Fruit fly (Drosophila melanogaster) whole organism, prepupa: ENCODE results near the gene ppk24.

Experiments used
- Blimp-1 ChIP-seq: fragments of 200-800 bp; sonication (Bioruptor generic); optimal IDR thresholded peaks from 3 replicates; lab custom pipeline; 2017; ENCODE audit warnings: missing biosample characterization, missing genetic modification characterization, mild to moderate bottlenecking, moderate library complexity, missing genetic modification reagents
- CG10631 ChIP-seq: fragments of 200-800 bp; sonication (Bioruptor generic); optimal IDR thresholded peaks from 2 replicates; lab custom pipeline; 2016; ENCODE audit warnings: missing biosample characterization, missing genetic modification characterization
- CG11762 ChIP-seq: fragments of 200-800 bp; sonication (Bioruptor generic); optimal IDR thresholded peaks from 3 replicates; lab custom pipeline; 2016; ENCODE audit warnings: missing biosample characterization, missing genetic modification characterization; ENCODE audit not compliant: insufficient read depth
- CG1621 ChIP-seq: fragments of 200-800 bp; sonication (Bioruptor generic); optimal IDR thresholded peaks from 3 replicates; lab custom pipeline; 2018; ENCODE audit warnings: missing biosample characterization, mild to moderate bottlenecking, missing genetic modification characterization
- CG16779 ChIP-seq: fragments of 200-800 bp; sonication (Bioruptor generic); optimal IDR thresholded peaks from 3 replicates; lab custom pipeline; 2017; ENCODE audit warnings: missing biosample characterization, mild to moderate bottlenecking, missing genetic modification characterization
- CG3032 ChIP-seq: fragments of 200-800 bp; optimal IDR thresholded peaks from 2 replicates; lab custom pipeline; 2019; ENCODE audit warnings: missing biosample characterization, mild to moderate bottlenecking, missing genetic modification characterization, moderate library complexity
- CG34406 ChIP-seq: fragments of 200-800 bp; sonication (Bioruptor generic); optimal IDR thresholded peaks from 3 replicates; lab custom pipeline; 2016; ENCODE audit warnings: missing biosample characterization, missing genetic modification characterization
- CG6276 ChIP-seq: fragments of 200-800 bp; sonication (Bioruptor generic); optimal IDR thresholded peaks from 2 replicates; lab custom pipeline; 2017; ENCODE audit warnings: missing biosample characterization, mild to moderate bottlenecking, missing genetic modification characterization
- CG6792 ChIP-seq: fragments of 200-800 bp; sonication (Bioruptor generic); optimal IDR thresholded peaks from 3 replicates; lab custom pipeline; 2016; ENCODE audit warnings: missing biosample characterization, missing genetic modification characterization
- CG6808 ChIP-seq: fragments of 200-800 bp; sonication (Bioruptor generic); optimal IDR thresholded peaks from 3 replicates; lab custom pipeline; 2017; ENCODE audit warnings: missing biosample characterization, missing genetic modification characterization, mild to moderate bottlenecking, moderate library complexity, missing genetic modification reagents
- CG7368 ChIP-seq: fragments of 200-800 bp; sonication (Bioruptor generic); optimal IDR thresholded peaks from 3 replicates; lab custom pipeline; 2016; ENCODE audit warnings: missing biosample characterization, missing genetic modification characterization
- CG8119 ChIP-seq: fragments of 200-800 bp; sonication (Bioruptor generic); IDR thresholded peaks from 3 replicates; pipeline ENCODE4 v1.3.6; 2022; ENCODE audit warnings: missing biosample characterization, missing genetic modification characterization
- CG8319 ChIP-seq: fragments of 200-800 bp; sonication (Bioruptor generic); optimal IDR thresholded peaks from 3 replicates; lab custom pipeline; 2016; ENCODE audit warnings: missing biosample characterization, missing genetic modification characterization
- CG9139 ChIP-seq: fragments of 200-800 bp; sonication (Bioruptor generic); optimal IDR thresholded peaks from 3 replicates; lab custom pipeline; 2017; ENCODE audit warnings: missing biosample characterization, mild to moderate bottlenecking, missing genetic modification characterization
- Eip75B ChIP-seq: fragments of 200-800 bp; sonication (Bioruptor generic); optimal IDR thresholded peaks from 3 replicates; lab custom pipeline; 2016; ENCODE audit warnings: missing biosample characterization, missing genetic modification characterization
- Eip78C ChIP-seq: fragments of 200-800 bp; sonication (Bioruptor generic); peaks from one replicate; lab custom pipeline; 2016; ENCODE audit warnings: missing biosample characterization, missing genetic modification characterization
- Lpt ChIP-seq: fragments of 200-800 bp; sonication (Bioruptor generic); optimal IDR thresholded peaks from 3 replicates; lab custom pipeline; 2016; ENCODE audit warnings: missing biosample characterization, missing genetic modification characterization
- Met ChIP-seq: fragments of 200-800 bp; sonication (Bioruptor generic); optimal IDR thresholded peaks from 3 replicates; lab custom pipeline; 2016; ENCODE audit warnings: missing biosample characterization, missing genetic modification characterization
- OdsH ChIP-seq: fragments of 200-800 bp; sonication (Bioruptor generic); optimal IDR thresholded peaks from 3 replicates; lab custom pipeline; 2016; ENCODE audit warnings: missing biosample characterization, missing genetic modification characterization
- Smox ChIP-seq: fragments of 200-800 bp; sonication (Bioruptor generic); optimal IDR thresholded peaks from 3 replicates; lab custom pipeline; 2016; ENCODE audit warnings: missing biosample characterization, missing genetic modification characterization
- Sox102F ChIP-seq: fragments of 200-800 bp; sonication (Bioruptor generic); optimal IDR thresholded peaks from 2 replicates; lab custom pipeline; 2016; ENCODE audit warnings: missing biosample characterization, mild to moderate bottlenecking, missing genetic modification characterization
- Sox15 ChIP-seq: fragments of 200-800 bp; sonication (Bioruptor generic); optimal IDR thresholded peaks from 3 replicates; lab custom pipeline; 2016; ENCODE audit warnings: missing biosample characterization, missing genetic modification characterization
- achi ChIP-seq: fragments of 200-800 bp; sonication (Bioruptor generic); optimal IDR thresholded peaks from 3 replicates; lab custom pipeline; 2016; ENCODE audit warnings: missing biosample characterization, missing genetic modification characterization
- acj6 ChIP-seq: fragments of 200-800 bp; sonication (Bioruptor generic); optimal IDR thresholded peaks from 3 replicates; lab custom pipeline; 2016; ENCODE audit warnings: missing biosample characterization, missing genetic modification characterization
- cyc ChIP-seq: fragments of 200-800 bp; sonication (Bioruptor generic); optimal IDR thresholded peaks from 3 replicates; lab custom pipeline; 2016; ENCODE audit warnings: missing biosample characterization, missing genetic modification characterization
- dac ChIP-seq: fragments of 200-800 bp; sonication (Bioruptor generic); optimal IDR thresholded peaks from 2 replicates; lab custom pipeline; 2017; ENCODE audit warnings: missing biosample characterization, mild to moderate bottlenecking, missing genetic modification characterization
- dsx ChIP-seq: fragments of 200-800 bp; optimal IDR thresholded peaks from 3 replicates; lab custom pipeline; 2019; ENCODE audit warnings: missing biosample characterization, mild to moderate bottlenecking, missing genetic modification characterization, moderate library complexity; ENCODE audit not compliant: poor library complexity, severe bottlenecking
- eg ChIP-seq: fragments of 200-800 bp; sonication (Bioruptor generic); IDR thresholded peaks from 3 replicates; pipeline ENCODE4 v1.3.6; 2022; ENCODE audit warnings: missing biosample characterization, missing genetic modification characterization
- esn ChIP-seq: fragments of 200-800 bp; sonication (Bioruptor generic); optimal IDR thresholded peaks from 2 replicates; lab custom pipeline; 2016; ENCODE audit warnings: missing biosample characterization, mild to moderate bottlenecking, missing genetic modification characterization, moderate library complexity
- fd59A ChIP-seq: fragments of 200-800 bp; sonication (Bioruptor generic); optimal IDR thresholded peaks from 2 replicates; lab custom pipeline; 2017; ENCODE audit warnings: missing biosample characterization, mild to moderate bottlenecking, missing genetic modification characterization, missing genetic modification reagents
- fd85E ChIP-seq: fragments of 200-800 bp; sonication (Bioruptor generic); optimal IDR thresholded peaks from 3 replicates; lab custom pipeline; 2016; ENCODE audit warnings: missing biosample characterization, missing genetic modification characterization
- lz ChIP-seq: fragments of 200-800 bp; sonication (Bioruptor generic); optimal IDR thresholded peaks from 3 replicates; lab custom pipeline; 2016; ENCODE audit warnings: missing biosample characterization, missing genetic modification characterization
- net ChIP-seq: fragments of 200-800 bp; sonication (Bioruptor generic); optimal IDR thresholded peaks from 3 replicates; lab custom pipeline; 2016; ENCODE audit warnings: missing biosample characterization, missing genetic modification characterization
- pdm3 ChIP-seq: fragments of 200-800 bp; sonication (Bioruptor generic); optimal IDR thresholded peaks from 3 replicates; lab custom pipeline; 2016; ENCODE audit warnings: missing biosample characterization, missing genetic modification characterization
- spab ChIP-seq: fragments of 200-800 bp; sonication (Bioruptor generic); optimal IDR thresholded peaks from 2 replicates; lab custom pipeline; 2017; ENCODE audit warnings: missing biosample characterization, mild to moderate bottlenecking, missing genetic modification characterization, missing genetic modification reagents
- ss ChIP-seq, 2 experiments: fragments of 200-800 bp; sonication (Bioruptor generic); optimal IDR thresholded peaks; 2 replicates in 1 of 2; 3 replicates in 1 of 2; lab custom pipeline; 2017 to 2018; ENCODE audit warnings: mild to moderate bottlenecking in 2 of 2, missing biosample characterization in 2 of 2, missing genetic modification characterization in 2 of 2, moderate library complexity in 1 of 2
- svp ChIP-seq: fragments of 200-800 bp; sonication (Bioruptor generic); peaks from one replicate; lab custom pipeline; 2016; ENCODE audit warnings: missing biosample characterization, missing genetic modification characterization
- topi ChIP-seq: fragments of 200-800 bp; sonication (Bioruptor generic); optimal IDR thresholded peaks from 3 replicates; lab custom pipeline; 2016; ENCODE audit warnings: missing biosample characterization, missing genetic modification characterization
- vri ChIP-seq: fragments of 200-800 bp; sonication (Bioruptor generic); optimal IDR thresholded peaks from 3 replicates; lab custom pipeline; 2016; ENCODE audit warnings: missing biosample characterization, mild to moderate bottlenecking, missing genetic modification characterization

ppk24 gene

dm6 chr3R:31225043-31225681 is 40.4 kb upstream of the ppk24 start (continued):
- TF ChIP-seq CG11762 (GFP tag; lab: Kevin White, UChicago) (peak; percentile 44), CG1621 (tag; lab: Kevin White, UChicago) (no peak), Smox (peak; percentile 77), CG6808 (no peak), pdm3 (no peak), Sox102F (GFP tag; lab: Kevin White, UChicago) (peak; percentile 86), CG16779 (no peak), CG3032 (no peak), OdsH (GFP tag; lab: Kevin White, UChicago) (no peak), CG6276 (GFP tag; lab: Kevin White, UChicago) (no peak), CG8319 (GFP tag; lab: Kevin White, UChicago) (peak; percentile 52), eg (GFP tag; lab: Robert Waterston, UW) (peak; percentile 73; the same call in 2 of the 3 replicates), acj6 (GFP tag; lab: Kevin White, UChicago) (peak; percentile 55), lz (peak; percentile 80), CG10631 (GFP tag; lab: Kevin White, UChicago) (peak; percentile 25), fd59A (GFP tag; lab: Kevin White, UChicago) (peak; percentile 8), Eip78C (GFP tag; lab: Kevin White, UChicago) (peak; percentile 89), net (GFP tag; lab: Kevin White, UChicago) (no peak), vri (peak; percentile 94), fd85E (GFP tag; lab: Kevin White, UChicago) (peak; percentile 7), esn (GFP tag; lab: Kevin White, UChicago) (peak; percentile 83), CG6792 (GFP tag; lab: Kevin White, UChicago) (peak; percentile 81), CG9139 (GFP tag; lab: Kevin White, UChicago) (no peak), topi (peak; percentile 72), CG7368 (peak; percentile 60), ss (GFP tag; optimal IDR thresholded peaks at IDR 0.05; lab: Kevin White, UChicago) (no peak), cyc (GFP tag; lab: Kevin White, UChicago) (peak; percentile 59), Blimp-1 (GFP tag; lab: Kevin White, UChicago) (peak; percentile 24), Sox15 (GFP tag; lab: Kevin White, UChicago) (peak; percentile 50), Met (GFP tag; lab: Kevin White, UChicago) (peak; percentile 85), CG8119 (GFP tag; lab: Robert Waterston, UW) (peak; percentile 67; the same call in 2 of the 3 replicates), Eip75B (GFP tag; lab: Kevin White, UChicago) (peak; percentile 80), CG34406 (peak; percentile 84)

DNA sequence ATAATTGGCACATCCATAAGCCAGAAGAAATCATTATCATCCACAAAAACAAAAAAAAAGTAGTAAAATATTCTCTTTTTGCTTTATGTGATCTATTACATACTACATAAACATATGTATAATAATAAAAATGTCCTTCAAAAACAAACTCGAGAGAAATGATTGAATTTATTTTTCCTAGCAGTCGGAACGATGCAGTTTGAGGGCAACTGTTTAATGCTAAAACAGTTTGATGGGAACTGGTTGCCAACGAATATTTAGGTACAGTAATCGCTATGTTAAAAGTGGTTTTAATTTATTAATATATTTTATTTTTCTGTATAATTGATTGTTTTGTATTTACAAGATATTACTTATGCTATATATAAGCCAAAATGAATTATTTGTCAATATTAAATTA is 34.4 kb upstream of the ppk24 start:
- TF ChIP-seq CG3032 = no peak

dm6 chr3R:31232236-31232635 is 33.3 kb upstream of the ppk24 start, which contains the start of gene CG15563:
TSS of gene CG15563 (minus strand) at chr3R:31232336.
- TF ChIP-seq spab = no peak
- TF ChIP-seq achi (GFP tag; lab: Kevin White, UChicago) = no peak
- TF ChIP-seq dac (GFP tag; lab: Kevin White, UChicago) = no peak
- TF ChIP-seq svp (GFP tag; lab: Kevin White, UChicago) = no peak
- no peak for TF ChIP-seq Blimp-1 (GFP tag; lab: Kevin White, UChicago)
- no peak for TF ChIP-seq CG3032
- TF ChIP-seq OdsH (GFP tag; lab: Kevin White, UChicago) = no peak
- no peak for TF ChIP-seq Sox102F (GFP tag; lab: Kevin White, UChicago)
- no peak for TF ChIP-seq Lpt
- TF ChIP-seq dsx = no peak
- TF ChIP-seq CG9139 (GFP tag; lab: Kevin White, UChicago) = no peak
